Worm (Caenorhabditis elegans): Measurements from ENCODE around the gene D2023.6.

ce11 chrV:11797272-11797855 is 29.8 kb upstream of the D2023.6 start:
- TF ChIP-seq flt-1 (GFP tag; IDR thresholded peaks at IDR 0.05) (no peak), aly-1 (tag; optimal IDR thresholded peaks at IDR 0.05) (no peak), ama-1 (optimal IDR thresholded peaks at IDR 0.05) (no peak), scrt-1 (GFP tag; IDR thresholded peaks at IDR 0.05) (no peak), ceh-36 (tag; optimal IDR thresholded peaks at IDR 0.05) (no peak), hmg-4 (GFP tag; optimal IDR thresholded peaks at IDR 0.05) (no peak), F13C5.2 (tag; optimal IDR thresholded peaks at IDR 0.05) (no peak), tbx-11 (GFP tag; IDR thresholded peaks at IDR 0.05) (no peak), sea-1 (GFP tag; conservative IDR thresholded peaks at IDR 0.05) (no peak), B0310.2 (tag; optimal IDR thresholded peaks at IDR 0.05) (no peak), ets-7 (tag; optimal IDR thresholded peaks at IDR 0.05) (no peak), tbx-37 (GFP tag; conservative IDR thresholded peaks at IDR 0.05) (no peak)

Measured in whole organism, early embryonic.